Fruit fly (Drosophila melanogaster): ENCODE data around the gene CG17162.

The CG17162 gene

dm6 chrX:23105692-23106091 is 9.2 kb upstream of the CG17162 start, which contains the start of gene ATbp:
Gene ATbp (plus strand): TSS chrX:23106003.
- TF ChIP-seq CG3995 (GFP tag; optimal IDR thresholded peaks at IDR 0.05) (peak; percentile 92), Dip3 (GFP tag; optimal IDR thresholded peaks at IDR 0.05) (no peak), CG17385 (GFP tag; optimal IDR thresholded peaks at IDR 0.05) (no peak), CG7786 (GFP tag; optimal IDR thresholded peaks at IDR 0.05) (no peak), CTCF (GFP tag; optimal IDR thresholded peaks at IDR 0.05) (peak; percentile 2), E2f1 (GFP tag; IDR thresholded peaks at IDR 0.05) (no peak), nmo (GFP tag; optimal IDR thresholded peaks at IDR 0.05) (peak; percentile 48), CG8359 (GFP tag; optimal IDR thresholded peaks at IDR 0.05; ENCODE audit: borderline replicate concordance) (no peak), lola (GFP tag; optimal IDR thresholded peaks at IDR 0.05) (no peak), fd64A (GFP tag; optimal IDR thresholded peaks at IDR 0.05) (no peak), sima (GFP tag; optimal IDR thresholded peaks at IDR 0.05) (no peak), CG13894 (tag; optimal IDR thresholded peaks at IDR 0.05) (no peak), CG6683 (GFP tag; optimal IDR thresholded peaks at IDR 0.05) (no peak), CG3281 (GFP tag; optimal IDR thresholded peaks at IDR 0.05) (no peak), ase (GFP tag; IDR thresholded peaks at IDR 0.05) (no peak), ap (GFP tag; IDR thresholded peaks at IDR 0.05) (no peak), fd3F (GFP tag; optimal IDR thresholded peaks at IDR 0.05) (no peak), CG13123 (GFP tag; optimal IDR thresholded peaks at IDR 0.05) (no peak), cad (GFP tag; optimal IDR thresholded peaks at IDR 0.05) (no peak), Atf3 (GFP tag; optimal IDR thresholded peaks at IDR 0.05) (no peak), dimm (GFP tag; IDR thresholded peaks at IDR 0.05) (no peak), CG6272 (GFP tag; IDR thresholded peaks at IDR 0.05) (peak; percentile 39; the same call in 1 of the 2 replicates), NfI (GFP tag; optimal IDR thresholded peaks at IDR 0.05) (no peak), CG17612 (GFP tag; IDR thresholded peaks at IDR 0.05) (no peak), CG9876 (GFP tag; optimal IDR thresholded peaks at IDR 0.05) (no peak), jing (GFP tag; optimal IDR thresholded peaks at IDR 0.05) (no peak), Opbp (GFP tag; IDR thresholded peaks at IDR 0.05; ENCODE audit: partially characterized antibody) (peak; percentile 93), nerfin-1 (tag; optimal IDR thresholded peaks at IDR 0.05) (no peak), CG17802 (tag; optimal IDR thresholded peaks at IDR 0.05) (no peak), zf30C (GFP tag; optimal IDR thresholded peaks at IDR 0.05) (no peak), CG10267 (tag; optimal IDR thresholded peaks at IDR 0.05) (peak; percentile 33), dan (GFP tag; IDR thresholded peaks at IDR 0.05) (no peak), Doc2 (GFP tag; IDR thresholded peaks at IDR 0.05) (no peak), gem (tag; optimal IDR thresholded peaks at IDR 0.05) (peak; percentile 26), CG13775 (GFP tag; optimal IDR thresholded peaks at IDR 0.05) (no peak), Xrp1 (GFP tag; IDR thresholded peaks at IDR 0.05) (no peak), mirr (GFP tag; optimal IDR thresholded peaks at IDR 0.05) (no peak), sna (GFP tag; IDR thresholded peaks at IDR 0.05; ENCODE audit: partially characterized antibody) (peak; percentile 92), HmgD (GFP tag; optimal IDR thresholded peaks at IDR 0.05) (no peak), cwo (GFP tag; optimal IDR thresholded peaks at IDR 0.05) (no peak), corto (GFP tag; optimal IDR thresholded peaks at IDR 0.05) (no peak), slp2 (GFP tag; optimal IDR thresholded peaks at IDR 0.05) (no peak), CG8089 (GFP tag; optimal IDR thresholded peaks at IDR 0.05) (no peak), E2f2 (GFP tag; IDR thresholded peaks at IDR 0.05) (0 out of 2 replicates have a peak, but pooled peaks have one; percentile 22), CG10543 (GFP tag; optimal IDR thresholded peaks at IDR 0.05) (no peak), Xbp1 (GFP tag; optimal IDR thresholded peaks at IDR 0.05) (peak; percentile 1), HLH4C (GFP tag; IDR thresholded peaks at IDR 0.05; ENCODE audit: partially characterized antibody) (peak; percentile 92), cato (GFP tag; optimal IDR thresholded peaks at IDR 0.05; ENCODE audit: borderline replicate concordance) (no peak), sob (GFP tag; IDR thresholded peaks at IDR 0.05) (no peak), h (optimal IDR thresholded peaks at IDR 0.05) (no peak), CG4617 (GFP tag; optimal IDR thresholded peaks at IDR 0.05; ENCODE audit: borderline replicate concordance) (peak; percentile 35), trh (GFP tag; optimal IDR thresholded peaks at IDR 0.05) (no peak)
